Fruit fly (Drosophila melanogaster): Measurements from ENCODE around the gene CG5906.

Gene CG5906

dm6 chr3L:11874758-11875157 is 3.7 kb upstream of the CG5906 start:
- TF ChIP-seq lz (GFP tag; optimal IDR thresholded peaks at IDR 0.05) (no peak), CG7368 (GFP tag; optimal IDR thresholded peaks at IDR 0.05) (peak; percentile 19), CG31627 (GFP tag; optimal IDR thresholded peaks at IDR 0.05) (no peak), cyc (GFP tag; optimal IDR thresholded peaks at IDR 0.05) (peak; percentile 15), CG3032 (tag; optimal IDR thresholded peaks at IDR 0.05) (peak; percentile 7), pdm3 (GFP tag; optimal IDR thresholded peaks at IDR 0.05) (peak; percentile 17), CG8119 (GFP tag; IDR thresholded peaks at IDR 0.05) (0 out of 3 replicates have a peak, but pooled peaks have one; percentile 42), topi (GFP tag; optimal IDR thresholded peaks at IDR 0.05) (peak; percentile 8), ss (GFP tag; optimal IDR thresholded peaks at IDR 0.05) (peak in 1 of 2 experiments; percentile 13), Eip75B (GFP tag; optimal IDR thresholded peaks at IDR 0.05) (no peak), Hr39 (GFP tag; optimal IDR thresholded peaks at IDR 0.05) (no peak), CG10669 (GFP tag; optimal IDR thresholded peaks at IDR 0.05) (peak; percentile 35), Eip93F (GFP tag; optimal IDR thresholded peaks at IDR 0.05) (no peak), fd59A (GFP tag; optimal IDR thresholded peaks at IDR 0.05) (no peak), acj6 (GFP tag; optimal IDR thresholded peaks at IDR 0.05) (peak; percentile 1), svp (GFP tag) (peak; percentile 61), CG1621 (tag; optimal IDR thresholded peaks at IDR 0.05) (no peak), CG3919 (GFP tag; optimal IDR thresholded peaks at IDR 0.05) (no peak), spab (GFP tag; optimal IDR thresholded peaks at IDR 0.05) (no peak), OdsH (GFP tag; optimal IDR thresholded peaks at IDR 0.05) (peak; percentile 12), Ets96B (tag; optimal IDR thresholded peaks at IDR 0.05) (peak; percentile 24), Smox (GFP tag; optimal IDR thresholded peaks at IDR 0.05) (peak; percentile 17), Eip78C (GFP tag) (peak; percentile 78), CG4318 (GFP tag; optimal IDR thresholded peaks at IDR 0.05) (no peak), CG6792 (GFP tag; optimal IDR thresholded peaks at IDR 0.05) (no peak), CG6854 (GFP tag; optimal IDR thresholded peaks at IDR 0.05) (no peak), CG32006 (GFP tag; optimal IDR thresholded peaks at IDR 0.05) (peak; percentile 17), eg (GFP tag; IDR thresholded peaks at IDR 0.05) (0 out of 3 replicates have a peak, but pooled peaks have one; percentile 32), CG9139 (GFP tag; optimal IDR thresholded peaks at IDR 0.05) (no peak), CG6276 (GFP tag; optimal IDR thresholded peaks at IDR 0.05) (no peak), achi (GFP tag; optimal IDR thresholded peaks at IDR 0.05) (peak; percentile 16), salr (GFP tag; optimal IDR thresholded peaks at IDR 0.05) (peak in 1 of 2 experiments; percentile 13), Gug (GFP tag; IDR thresholded peaks at IDR 0.05) (peak; percentile 23; the same call in 1 of the 2 replicates), CG6163 (GFP tag; IDR thresholded peaks at IDR 0.05) (peak; percentile 56; the same call in 1 of the 3 replicates)

- no peak for TF ChIP-seq Hr39 (GFP tag; optimal IDR thresholded peaks at IDR 0.05)
- TF ChIP-seq CG3919 (GFP tag; optimal IDR thresholded peaks at IDR 0.05): no peak
- no peak for TF ChIP-seq spab (GFP tag; optimal IDR thresholded peaks at IDR 0.05)
- TF ChIP-seq Smox (GFP tag; optimal IDR thresholded peaks at IDR 0.05): no peak
- TF ChIP-seq Gug (GFP tag; IDR thresholded peaks at IDR 0.05): no peak
- peak; percentile 1 for TF ChIP-seq esn (GFP tag; optimal IDR thresholded peaks at IDR 0.05)
- no peak for TF ChIP-seq CG11762 (GFP tag; optimal IDR thresholded peaks at IDR 0.05; ENCODE audit: insufficient read depth)
- TF ChIP-seq CG6792 (GFP tag; optimal IDR thresholded peaks at IDR 0.05): no peak
- no peak for TF ChIP-seq acj6 (GFP tag; optimal IDR thresholded peaks at IDR 0.05)
- TF ChIP-seq CG32006 (GFP tag; optimal IDR thresholded peaks at IDR 0.05): no peak
- TF ChIP-seq CG8119 (GFP tag; IDR thresholded peaks at IDR 0.05): no peak
- TF ChIP-seq CG1621 (tag; optimal IDR thresholded peaks at IDR 0.05): no peak
- TF ChIP-seq topi (GFP tag; optimal IDR thresholded peaks at IDR 0.05): no peak
- no peak for TF ChIP-seq salr (GFP tag; optimal IDR thresholded peaks at IDR 0.05)
- no peak for TF ChIP-seq CG8319 (GFP tag; optimal IDR thresholded peaks at IDR 0.05)
- no peak for TF ChIP-seq CG10669 (GFP tag; optimal IDR thresholded peaks at IDR 0.05)
- TF ChIP-seq svp (GFP tag): peak; percentile 46
- peak; percentile 14 for TF ChIP-seq Met (GFP tag; optimal IDR thresholded peaks at IDR 0.05)
- TF ChIP-seq fkh (GFP tag; optimal IDR thresholded peaks at IDR 0.05): no peak
- TF ChIP-seq pdm3 (GFP tag; optimal IDR thresholded peaks at IDR 0.05): no peak
- TF ChIP-seq CG8632 (GFP tag; optimal IDR thresholded peaks at IDR 0.05): no peak
- no peak for TF ChIP-seq CG9139 (GFP tag; optimal IDR thresholded peaks at IDR 0.05)
- TF ChIP-seq Eip78C (GFP tag): peak; percentile 60
- TF ChIP-seq Sox15 (GFP tag; optimal IDR thresholded peaks at IDR 0.05): no peak
Measured at dm6 chr3L:11869328-11869727, 1.8 kb downstream of the CG5906 start.

Measured in whole organism, prepupa.